Worm (Caenorhabditis elegans) whole organism, L4/young adult: ENCODE results near the gene K07D4.2.

Source experiments
- W03F9.2 ChIP-seq: fragments of 150-350 bp; optimal IDR thresholded peaks from 2 replicates; lab custom pipeline; 2014; ENCODE audit warnings: missing biosample characterization, missing genetic modification characterization
- dao-5 ChIP-seq: sonication (generic microtip); optimal IDR thresholded peaks from 2 replicates; lab custom pipeline; 2016; ENCODE audit warnings: missing genotype, missing genetic modification characterization, moderate library complexity, missing compliant biosample characterization

ce11 chrII:4038541-4038940 lies 6.8 kb downstream of the K07D4.2 start, which contains the start of gene pqn-48:
- TF ChIP-seq W03F9.2, result no peak
- TF ChIP-seq dao-5 (tag; lab: Kevin White, UChicago), result no peak
